Worm (Caenorhabditis elegans): ENCODE measurements around the gene C30A5.10.

ce11 chrIII:8235880-8236279 lies 26.2 kb upstream of the C30A5.10 start, which contains the start of gene C02F5.5:
- no peak for TF ChIP-seq F49E8.2 (tag; optimal IDR thresholded peaks at IDR 0.05; ENCODE audit: borderline replicate concordance)
- TF ChIP-seq snpc-4 (tag; optimal IDR thresholded peaks at IDR 0.05), result no peak
- TF ChIP-seq mdl-1 (tag; optimal IDR thresholded peaks at IDR 0.05), result no peak
- no peak for TF ChIP-seq lir-3 (tag; optimal IDR thresholded peaks at IDR 0.05)
- no peak for TF ChIP-seq dpl-1 (GFP tag; optimal IDR thresholded peaks at IDR 0.05)
- TF ChIP-seq mxl-2 (GFP tag; conservative IDR thresholded peaks at IDR 0.05), result no peak
- no peak for TF ChIP-seq Y5F2A.4 (GFP tag; optimal IDR thresholded peaks at IDR 0.05)
- TF ChIP-seq lin-1 (GFP tag; IDR thresholded peaks at IDR 0.05), result no peak
- TF ChIP-seq ama-1 (optimal IDR thresholded peaks at IDR 0.05), result no peak
- TF ChIP-seq saeg-2 (GFP tag; IDR thresholded peaks at IDR 0.05), result no peak
- no peak for TF ChIP-seq pha-4 (GFP tag; IDR thresholded peaks at IDR 0.05)
- TF ChIP-seq pha-4 (tag; optimal IDR thresholded peaks at IDR 0.05), result no peak

Data from whole organism, L4 larva.